Fruit fly (Drosophila melanogaster) whole organism: Measurements from ENCODE around the gene Ir94a.

Source experiments
- EcR ChIP-seq, 2 experiments: fragments of >200 bp; optimal IDR thresholded peaks; 2 replicates each; lab custom pipeline; 2017; ENCODE audit warnings: missing biosample characterization in 2 of 2, missing genetic modification characterization in 2 of 2, missing genetic modification reagents in 2 of 2
- psq ChIP-seq: fragments of >200 bp; optimal IDR thresholded peaks from 2 replicates; lab custom pipeline; 2017

DNA sequence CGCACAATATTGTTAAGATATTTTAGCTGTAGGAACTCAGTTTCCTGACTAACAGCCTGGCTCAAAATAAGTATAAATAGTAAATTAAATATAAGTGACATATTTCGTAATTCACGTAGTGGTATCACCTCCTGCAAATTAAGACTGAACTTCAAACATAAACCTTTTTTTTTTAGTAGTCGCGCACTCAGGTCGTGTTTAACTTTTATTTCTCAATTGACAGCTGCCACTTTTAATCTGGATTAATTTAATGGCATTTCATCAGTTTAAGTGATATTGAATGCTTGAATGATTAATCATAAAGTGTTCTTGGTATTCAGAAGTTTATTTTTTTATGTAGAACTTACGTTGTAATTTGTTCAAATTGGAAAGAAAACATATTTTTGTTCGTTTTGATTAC, 3.9 kb downstream of the Ir94a start, which contains the start of gene Ir94b:
- TF ChIP-seq psq (no peak), EcR (GFP tag; optimal IDR thresholded peaks at IDR 0.05; lab: Kevin White, UChicago) (no peak)
